Fruit fly (Drosophila melanogaster) whole organism, wandering third instar larva: ENCODE results near the gene eIF3i.

Source experiments
- Abd-B ChIP-seq: fragments of >200 bp; optimal IDR thresholded peaks from 2 replicates; lab custom pipeline; 2017; ENCODE audit warnings: missing biosample characterization, missing genetic modification characterization
- CG32264 ChIP-seq: fragments of 200-800 bp; sonication (Bioruptor generic); optimal IDR thresholded peaks from 2 replicates; lab custom pipeline; 2016; ENCODE audit warnings: missing biosample characterization, missing genetic modification characterization
- CG9705 ChIP-seq: fragments of 200-800 bp; sonication (Bioruptor generic); optimal IDR thresholded peaks from 2 replicates; lab custom pipeline; 2018; ENCODE audit warnings: missing biosample characterization, mild to moderate bottlenecking, missing genetic modification characterization
- CrebA ChIP-seq: fragments of 200-800 bp; sonication (Bioruptor generic); optimal IDR thresholded peaks from 2 replicates; lab custom pipeline; 2016; ENCODE audit warnings: missing biosample characterization, mild to moderate bottlenecking, missing genetic modification characterization, borderline replicate concordance
- Dfd ChIP-seq: fragments of >200 bp; optimal IDR thresholded peaks from 2 replicates; lab custom pipeline; 2017; ENCODE audit warnings: missing biosample characterization, missing genetic modification characterization
- Dif ChIP-seq: fragments of 200-275, 200-300 bp; sonication (Bioruptor generic); optimal IDR thresholded peaks from 2 replicates; lab custom pipeline; 2018; ENCODE audit warnings: missing biosample characterization, missing genetic modification characterization; ENCODE audit not compliant: partially characterized antibody
- GATAd ChIP-seq: sonication (Bioruptor generic); optimal IDR thresholded peaks from 2 replicates; lab custom pipeline; 2016; ENCODE audit warnings: missing biosample characterization, missing genetic modification characterization
- HLH106 ChIP-seq: fragments of 200-800 bp; optimal IDR thresholded peaks from 3 replicates; lab custom pipeline; 2019; ENCODE audit warnings: missing biosample characterization, mild to moderate bottlenecking, missing genetic modification characterization, moderate library complexity
- Hnf4 ChIP-seq: fragments of 200-800 bp; sonication (Bioruptor generic); optimal IDR thresholded peaks from 2 replicates; lab custom pipeline; 2016; ENCODE audit warnings: missing biosample characterization, mild to moderate bottlenecking, missing genetic modification characterization
- Hr78 ChIP-seq: fragments of >200 bp; optimal IDR thresholded peaks from 2 replicates; lab custom pipeline; 2017; ENCODE audit warnings: missing biosample characterization, missing genetic modification characterization
- Hr83 ChIP-seq: fragments of 200-300 bp; sonication (Bioruptor generic); optimal IDR thresholded peaks from 2 replicates; lab custom pipeline; 2016; ENCODE audit warnings: missing biosample characterization, mild to moderate bottlenecking, missing genetic modification characterization, moderate library complexity; ENCODE audit not compliant: poor library complexity, severe bottlenecking
- Jra ChIP-seq: sonication (Bioruptor generic); optimal IDR thresholded peaks from 2 replicates; lab custom pipeline; 2016; ENCODE audit warnings: missing biosample characterization, missing genetic modification characterization
- Mio ChIP-seq: sonication (Bioruptor generic); optimal IDR thresholded peaks from 2 replicates; lab custom pipeline; 2016; ENCODE audit warnings: missing biosample characterization, missing genetic modification characterization
- Myc ChIP-seq: fragments of >200 bp; optimal IDR thresholded peaks from 2 replicates; lab custom pipeline; 2017
- N ChIP-seq: fragments of >200 bp; optimal IDR thresholded peaks from 2 replicates; lab custom pipeline; 2018; ENCODE audit warnings: missing biosample characterization, missing external identifiers, missing genetic modification characterization
- OdsH ChIP-seq: fragments of 200-800 bp; sonication (Bioruptor generic); optimal IDR thresholded peaks from 2 replicates; lab custom pipeline; 2016; ENCODE audit warnings: missing biosample characterization, mild to moderate bottlenecking, missing genetic modification characterization
- Rel ChIP-seq, 2 experiments: fragments of 200-800 bp; sonication (Bioruptor generic) in 1 of 2; optimal IDR thresholded peaks; 2 replicates in 1 of 2; 3 replicates in 1 of 2; lab custom pipeline; 2016 to 2019; ENCODE audit warnings: mild to moderate bottlenecking in 2 of 2, missing biosample characterization in 2 of 2, missing genetic modification characterization in 2 of 2, moderate library complexity in 1 of 2
- Sp1 ChIP-seq: fragments of 200-800 bp; sonication (Bioruptor generic); optimal IDR thresholded peaks from 3 replicates; lab custom pipeline; 2019; ENCODE audit warnings: missing biosample characterization, mild to moderate bottlenecking, missing genetic modification characterization, moderate library complexity
- Vsx2 ChIP-seq: fragments of 200-300, 225-300 bp; sonication (Bioruptor generic); optimal IDR thresholded peaks from 2 replicates; lab custom pipeline; 2018; ENCODE audit warnings: missing biosample characterization, missing genetic modification characterization; ENCODE audit not compliant: partially characterized antibody
- br ChIP-seq: fragments of 200-800 bp; sonication (Bioruptor generic); optimal IDR thresholded peaks from 2 replicates; lab custom pipeline; 2016; ENCODE audit warnings: missing biosample characterization, missing genetic modification characterization
- brk ChIP-seq: fragments of 200-800 bp; sonication (Bioruptor generic); optimal IDR thresholded peaks from 2 replicates; lab custom pipeline; 2016; ENCODE audit warnings: missing biosample characterization, mild to moderate bottlenecking, missing genetic modification characterization
- dl ChIP-seq, 2 experiments: fragments of 175-275, 200-275 bp in 1 of 2; fragments of 200-275 bp in 1 of 2; sonication (Bioruptor generic); optimal IDR thresholded peaks; lab custom pipeline; 2018; ENCODE audit warnings: mild to moderate bottlenecking in 2 of 2, missing biosample characterization in 2 of 2, missing genetic modification characterization in 2 of 2, moderate library complexity in 2 of 2; ENCODE audit not compliant: partially characterized antibody in 2 of 2, insufficient read depth in 1 of 2
- dmrt93B ChIP-seq: fragments of 200-800 bp; sonication (Bioruptor generic); optimal IDR thresholded peaks from 2 replicates; lab custom pipeline; 2018; ENCODE audit warnings: missing biosample characterization, mild to moderate bottlenecking, missing genetic modification characterization
- dsf ChIP-seq: sonication (Bioruptor generic); optimal IDR thresholded peaks from 2 replicates; lab custom pipeline; 2016; ENCODE audit warnings: missing biosample characterization, missing genetic modification characterization, borderline replicate concordance
- ey ChIP-seq: fragments of 200-800 bp; sonication (Bioruptor generic); optimal IDR thresholded peaks from 2 replicates; lab custom pipeline; 2016; ENCODE audit warnings: missing biosample characterization, missing genetic modification characterization
- foxo ChIP-seq, 2 experiments: fragments of 200-800 bp; sonication (Bioruptor generic); optimal IDR thresholded peaks; 2 replicates in 1 of 2; 3 replicates in 1 of 2; lab custom pipeline; 2016 to 2017; ENCODE audit warnings: missing biosample characterization in 2 of 2, missing genetic modification characterization in 2 of 2
- fru ChIP-seq: fragments of 200-800 bp; sonication (Bioruptor generic); optimal IDR thresholded peaks from 3 replicates; lab custom pipeline; 2016; ENCODE audit warnings: missing biosample characterization, mild to moderate bottlenecking, missing genetic modification characterization
- h ChIP-seq: fragments of 200-800 bp; sonication (Bioruptor generic); optimal IDR thresholded peaks from 3 replicates; lab custom pipeline; 2016; ENCODE audit warnings: missing biosample characterization, mild to moderate bottlenecking, missing genetic modification characterization
- jim ChIP-seq: fragments of 175-275, 200-325 bp; sonication (Bioruptor generic); optimal IDR thresholded peaks from 2 replicates; lab custom pipeline; 2016; ENCODE audit warnings: missing biosample characterization, mild to moderate bottlenecking, missing genetic modification characterization
- lola ChIP-seq: fragments of >200 bp; optimal IDR thresholded peaks from 2 replicates; lab custom pipeline; 2017; ENCODE audit warnings: missing biosample characterization, missing genetic modification characterization
- pan ChIP-seq: fragments of >200 bp; optimal IDR thresholded peaks from 2 replicates; lab custom pipeline; 2017
- psq ChIP-seq: fragments of 200-800 bp; sonication (Bioruptor generic); optimal IDR thresholded peaks from 3 replicates; lab custom pipeline; 2017; ENCODE audit warnings: missing biosample characterization, mild to moderate bottlenecking, missing genetic modification characterization, moderate library complexity
- rgr ChIP-seq: fragments of 200-800 bp; sonication (Bioruptor generic); optimal IDR thresholded peaks from 3 replicates; lab custom pipeline; 2016; ENCODE audit warnings: missing biosample characterization, mild to moderate bottlenecking, missing genetic modification characterization
- sage ChIP-seq: fragments of 200-800 bp; sonication (Bioruptor generic); optimal IDR thresholded peaks from 2 replicates; lab custom pipeline; 2016; ENCODE audit warnings: missing biosample characterization, mild to moderate bottlenecking, missing genetic modification characterization
- sv ChIP-seq: fragments of 200-800 bp; sonication (Bioruptor generic); optimal IDR thresholded peaks from 3 replicates; lab custom pipeline; 2016; ENCODE audit warnings: missing biosample characterization, missing genetic modification characterization
- tai ChIP-seq: sonication (Bioruptor generic); optimal IDR thresholded peaks from 2 replicates; lab custom pipeline; 2016; ENCODE audit warnings: missing biosample characterization, missing genetic modification characterization
- usp ChIP-seq: fragments of >200 bp; optimal IDR thresholded peaks from 2 replicates; lab custom pipeline; 2017; ENCODE audit warnings: missing biosample characterization, missing genetic modification characterization
- woc ChIP-seq: sonication (Bioruptor generic); optimal IDR thresholded peaks from 2 replicates; lab custom pipeline; 2016; ENCODE audit warnings: missing biosample characterization, mild to moderate bottlenecking, missing genetic modification characterization

The eIF3i gene

dm6 chr2L:4999389-5000032, 31.9 kb upstream of the eIF3i start (continued):
- peak; percentile 49 for TF ChIP-seq Sp1 (GFP tag; lab: Kevin White, UChicago)

dm6 chr2L:4998571-4999191, 31.1 kb upstream of the eIF3i start:
- TF ChIP-seq lola: no peak
- no peak for TF ChIP-seq tai (GFP tag; lab: Kevin White, UChicago)
- no peak for TF ChIP-seq CG32264 (GFP tag; lab: Kevin White, UChicago)
- TF ChIP-seq Mio: no peak
- no peak for TF ChIP-seq CrebA

- TF ChIP-seq CG9705 (GFP tag; lab: Kevin White, UChicago) (no peak), ey (no peak), rgr (GFP tag; lab: Kevin White, UChicago) (no peak)
- TF ChIP-seq, all 38 proteins: peak for 0
Observed at dm6 chr2L:4998260-4998560, 30.6 kb upstream of the eIF3i start.

dm6 chr2L:4997401-4998259, 30.1 kb upstream of the eIF3i start:
- TF ChIP-seq Hr83 (GFP tag; lab: Kevin White, UChicago) (peak; percentile 92), rgr (GFP tag; lab: Kevin White, UChicago) (peak; percentile 99), Hr78 (no peak), Dif (GFP tag; lab: Kevin White, UChicago) (peak; percentile 94), Hnf4 (GFP tag; lab: Kevin White, UChicago) (peak; percentile 98), sv (peak; percentile 98), foxo (GFP tag; optimal IDR thresholded peaks at IDR 0.05; lab: Kevin White, UChicago) (peak; percentile 97 to 99), CG32264 (GFP tag; lab: Kevin White, UChicago) (peak; percentile 98), usp (GFP tag; lab: Kevin White, UChicago) (no peak), CrebA (peak; percentile 95), N (GFP tag; lab: Kevin White, UChicago) (peak; percentile 88), h (GFP tag; lab: Kevin White, UChicago) (peak; percentile 99), Myc (lab: Kevin White, UChicago) (peak; percentile 37), jim (no peak), CG9705 (GFP tag; lab: Kevin White, UChicago) (peak; percentile 96), br (GFP tag; lab: Kevin White, UChicago) (peak; percentile 99), Abd-B (GFP tag; lab: Kevin White, UChicago) (no peak), sage (GFP tag; lab: Kevin White, UChicago) (peak; percentile 96), brk (GFP tag; lab: Kevin White, UChicago) (peak; percentile 94), Mio (peak; percentile 92), dmrt93B (GFP tag; lab: Kevin White, UChicago) (peak; percentile 98), lola (no peak), Sp1 (GFP tag; lab: Kevin White, UChicago) (peak; percentile 98), dl (GFP tag; optimal IDR thresholded peaks at IDR 0.05; lab: Kevin White, UChicago; ENCODE audit: insufficient read depth in 1 of 2, partially characterized antibody in 2 of 2) (peak; percentile 80 to 91), Dfd (GFP tag; lab: Kevin White, UChicago) (no peak), OdsH (GFP tag; lab: Kevin White, UChicago) (peak; percentile 98), tai (GFP tag; lab: Kevin White, UChicago) (peak; percentile 97), ey (peak; percentile 99), dsf (GFP tag; lab: Kevin White, UChicago) (peak; percentile 94), woc (GFP tag; lab: Kevin White, UChicago) (peak; percentile 99), pan (lab: Kevin White, UChicago) (no peak), HLH106 (tag; lab: Kevin White, UChicago) (peak; percentile 98), GATAd (GFP tag; lab: Kevin White, UChicago) (peak; percentile 94), fru (GFP tag; lab: Kevin White, UChicago) (peak; percentile 100), psq (GFP tag; lab: Kevin White, UChicago) (peak; percentile 95), Rel (GFP tag; optimal IDR thresholded peaks at IDR 0.05; lab: Kevin White, UChicago) (peak; percentile 95), Rel (tag; optimal IDR thresholded peaks at IDR 0.05; lab: Kevin White, UChicago) (peak; percentile 97), Vsx2 (GFP tag; lab: Kevin White, UChicago) (peak; percentile 69), Jra (GFP tag; lab: Kevin White, UChicago) (peak; percentile 97)
